Worm (Caenorhabditis elegans) whole organism, early embryonic: ENCODE data around the gene clec-58.

Experiments
- F13C5.2 ChIP-seq: sonication (generic microtip); optimal IDR thresholded peaks from 2 replicates; lab custom pipeline; 2017; ENCODE audit warnings: mild to moderate bottlenecking, missing genetic modification characterization, inconsistent platforms, missing compliant biosample characterization
- ama-1 ChIP-seq: fragments of 150-350 bp; optimal IDR thresholded peaks from 2 replicates; lab custom pipeline; 2014
- flt-1 ChIP-seq: fragments of 200-800 bp; sonication (Bioruptor generic); IDR thresholded peaks from 2 replicates; pipeline ENCODE4 v1.3.6; 2022; ENCODE audit warnings: missing genetic modification characterization, missing compliant biosample characterization
- hmg-4 ChIP-seq: fragments of 200-800 bp; sonication (Bioruptor generic); optimal IDR thresholded peaks from 2 replicates; lab custom pipeline; 2018; ENCODE audit warnings: mild to moderate bottlenecking, missing genetic modification characterization, missing compliant biosample characterization
- sea-1 ChIP-seq: fragments of 200-800 bp; sonication (Bioruptor generic); conservative IDR thresholded peaks from 2 replicates; pipeline ENCODE4 v1.3.6; 2022; ENCODE audit warnings: missing genetic modification characterization, missing compliant biosample characterization

DNA sequence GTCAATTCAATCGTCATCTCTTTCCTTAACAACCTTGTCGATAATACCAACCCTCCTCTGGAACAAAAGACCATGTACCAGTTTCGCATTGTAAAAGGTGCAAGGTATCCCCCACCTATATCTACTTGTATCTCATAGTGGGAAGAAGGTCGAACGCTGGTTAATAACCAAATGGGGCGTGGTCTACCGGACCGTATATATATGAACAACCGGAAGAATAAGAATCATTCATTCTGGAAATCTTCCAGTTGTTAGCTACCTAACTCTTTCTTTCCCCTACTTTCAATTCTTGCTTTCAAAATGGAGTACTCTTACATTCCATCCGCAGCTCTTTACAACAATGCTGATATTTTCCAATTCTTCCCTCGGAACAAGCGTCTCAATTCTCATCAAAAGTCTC is 14.7 kb downstream of the clec-58 start, which contains the start of gene ZK673.5:
- TF ChIP-seq ama-1 (lab: Kevin White, UChicago) (no peak), sea-1 (no peak), hmg-4 (GFP tag; lab: Kevin White, UChicago) (no peak), F13C5.2 (no peak), flt-1 (GFP tag; lab: Robert Waterston, UW) (no peak)
